Worm (Caenorhabditis elegans) whole organism, L2 larva: ENCODE results near the gene F48G7.5.

Source experiments
- C34F6.9 ChIP-seq: fragments of 150-350 bp; optimal IDR thresholded peaks from 2 replicates; lab custom pipeline; 2014; ENCODE audit warnings: missing biosample characterization, missing genetic modification characterization
- F13H6.1 ChIP-seq: sonication (generic microtip); optimal IDR thresholded peaks from 2 replicates; lab custom pipeline; 2016; ENCODE audit warnings: missing genetic modification characterization, missing compliant biosample characterization
- R02D3.7 ChIP-seq: fragments of 150-350 bp; optimal IDR thresholded peaks from 2 replicates; lab custom pipeline; 2014; ENCODE audit warnings: missing biosample characterization, missing genetic modification characterization
- Y55F3AM.14 ChIP-seq: fragments of 200-800 bp; sonication (Bioruptor generic); optimal IDR thresholded peaks from 2 replicates; lab custom pipeline; 2018; ENCODE audit warnings: mild to moderate bottlenecking, missing genetic modification characterization, missing compliant biosample characterization
- ZK546.5 ChIP-seq: sonication (generic microtip); optimal IDR thresholded peaks from 2 replicates; lab custom pipeline; 2017; ENCODE audit warnings: missing biosample characterization, missing genetic modification characterization
- alr-1 ChIP-seq: fragments of 150-350 bp; optimal IDR thresholded peaks from 2 replicates; lab custom pipeline; 2014; ENCODE audit warnings: missing biosample characterization, missing genetic modification characterization
- aly-2 ChIP-seq: fragments of 150-350 bp; optimal IDR thresholded peaks from 2 replicates; lab custom pipeline; 2014; ENCODE audit warnings: missing biosample characterization, missing genetic modification characterization
- ama-1 ChIP-seq: fragments of 150-350 bp; optimal IDR thresholded peaks from 2 replicates; lab custom pipeline; 2018; ENCODE audit warnings: inconsistent platforms
- blmp-1 ChIP-seq: sonication (generic microtip); optimal IDR thresholded peaks from 2 replicates; lab custom pipeline; 2017; ENCODE audit warnings: missing genetic modification characterization, mild to moderate bottlenecking, missing compliant biosample characterization, antibody characterized with exemption, moderate library complexity; ENCODE audit not compliant: insufficient read depth
- ceh-16 ChIP-seq: fragments of 150-350 bp; optimal IDR thresholded peaks from 2 replicates; lab custom pipeline; 2014; ENCODE audit warnings: missing biosample characterization, missing genetic modification characterization
- ceh-82 ChIP-seq: fragments of 150-350 bp; optimal IDR thresholded peaks from 2 replicates; lab custom pipeline; 2014; ENCODE audit warnings: missing biosample characterization, missing genetic modification characterization
- crh-2 ChIP-seq: sonication (generic microtip); optimal IDR thresholded peaks from 2 replicates; lab custom pipeline; 2017; ENCODE audit warnings: missing biosample characterization, missing genetic modification characterization
- dmd-4 ChIP-seq: sonication (generic microtip); optimal IDR thresholded peaks from 2 replicates; lab custom pipeline; 2017; ENCODE audit warnings: missing biosample characterization, missing genetic modification characterization
- egl-27 ChIP-seq: sonication (generic microtip); optimal IDR thresholded peaks from 3 replicates; lab custom pipeline; 2017; ENCODE audit warnings: missing biosample characterization, missing genetic modification reagents, missing genetic modification characterization
- elt-1 ChIP-seq: fragments of 150-350 bp; optimal IDR thresholded peaks from 2 replicates; lab custom pipeline; 2014; ENCODE audit warnings: missing biosample characterization, missing genetic modification characterization
- elt-3 ChIP-seq: sonication (generic microtip); optimal IDR thresholded peaks from 2 replicates; lab custom pipeline; 2017; ENCODE audit warnings: missing biosample characterization, missing genetic modification characterization
- fos-1 ChIP-seq: fragments of 150-350 bp; optimal IDR thresholded peaks from 2 replicates; lab custom pipeline; 2014; ENCODE audit warnings: missing biosample characterization, missing genetic modification characterization
- gmeb-1 ChIP-seq: fragments of 150-350 bp; optimal IDR thresholded peaks from 2 replicates; lab custom pipeline; 2014; ENCODE audit warnings: missing biosample characterization, missing genetic modification characterization
- lin-11 ChIP-seq: fragments of 150-350 bp; sonication (generic microtip); optimal IDR thresholded peaks from 2 replicates; lab custom pipeline; 2014; ENCODE audit warnings: missing biosample characterization, missing genetic modification characterization, inconsistent platforms, mixed read lengths
- lin-13 ChIP-seq: fragments of 150-350 bp; optimal IDR thresholded peaks from 2 replicates; lab custom pipeline; 2014; ENCODE audit warnings: missing biosample characterization, missing genetic modification reagents, missing genetic modification characterization
- lin-39 ChIP-seq: fragments of 150-350 bp; optimal IDR thresholded peaks from 2 replicates; lab custom pipeline; 2014; ENCODE audit warnings: missing biosample characterization, missing genetic modification reagents, missing genetic modification characterization
- lsy-2 ChIP-seq, 2 experiments: fragments of 150-350 bp in 1 of 2; sonication (generic microtip) in 1 of 2; optimal IDR thresholded peaks; 2 replicates each; lab custom pipeline; 2014 to 2017; ENCODE audit warnings: missing biosample characterization in 2 of 2, missing genetic modification characterization in 2 of 2
- mab-5 ChIP-seq: fragments of 150-350 bp; optimal IDR thresholded peaks from 2 replicates; lab custom pipeline; 2014; ENCODE audit warnings: missing biosample characterization, missing genetic modification characterization
- mbf-1 ChIP-seq: sonication (generic microtip); optimal IDR thresholded peaks from 2 replicates; lab custom pipeline; 2017; ENCODE audit warnings: missing biosample characterization, missing genetic modification characterization
- mdl-1 ChIP-seq, 2 experiments: fragments of 150-350 bp in 1 of 2; sonication (generic microtip) in 1 of 2; optimal IDR thresholded peaks; 2 replicates each; lab custom pipeline; 2017; ENCODE audit warnings: missing biosample characterization in 2 of 2, missing genetic modification characterization in 2 of 2
- nhr-10 ChIP-seq: sonication (generic microtip); optimal IDR thresholded peaks from 2 replicates; lab custom pipeline; 2017; ENCODE audit warnings: missing biosample characterization, missing genetic modification characterization
- nhr-11 ChIP-seq: fragments of 150-350 bp; optimal IDR thresholded peaks from 2 replicates; lab custom pipeline; 2014; ENCODE audit warnings: missing biosample characterization, missing genetic modification characterization
- nhr-12 ChIP-seq: fragments of 150-350 bp; optimal IDR thresholded peaks from 2 replicates; lab custom pipeline; 2014; ENCODE audit warnings: missing biosample characterization, missing genetic modification characterization
- nhr-129 ChIP-seq: fragments of 150-350 bp; optimal IDR thresholded peaks from 2 replicates; lab custom pipeline; 2014; ENCODE audit warnings: missing biosample characterization, missing genetic modification characterization
- nhr-21 ChIP-seq: fragments of 150-350 bp; optimal IDR thresholded peaks from 2 replicates; lab custom pipeline; 2014; ENCODE audit warnings: missing biosample characterization, missing genetic modification characterization
- nhr-23 ChIP-seq: fragments of 150-350 bp; optimal IDR thresholded peaks from 2 replicates; lab custom pipeline; 2014; ENCODE audit warnings: missing biosample characterization, missing genetic modification reagents, missing genetic modification characterization
- nhr-237 ChIP-seq: fragments of 150-350 bp; optimal IDR thresholded peaks from 2 replicates; lab custom pipeline; 2014; ENCODE audit warnings: missing biosample characterization, missing genetic modification characterization
- nhr-25 ChIP-seq: fragments of 150-350 bp; sonication (generic microtip); optimal IDR thresholded peaks from 3 replicates; lab custom pipeline; 2014; ENCODE audit warnings: missing biosample characterization, missing genetic modification characterization
- nhr-6 ChIP-seq: fragments of 150-350 bp; optimal IDR thresholded peaks from 2 replicates; lab custom pipeline; 2014; ENCODE audit warnings: missing biosample characterization, missing genetic modification characterization
- nhr-77 ChIP-seq: fragments of 150-350 bp; optimal IDR thresholded peaks from 2 replicates; lab custom pipeline; 2014; ENCODE audit warnings: missing biosample characterization, missing genetic modification characterization
- peb-1 ChIP-seq: fragments of 150-350 bp; optimal IDR thresholded peaks from 2 replicates; lab custom pipeline; 2014; ENCODE audit warnings: missing biosample characterization, missing genetic modification characterization
- sem-4 ChIP-seq: fragments of 150-350 bp; optimal IDR thresholded peaks from 2 replicates; lab custom pipeline; 2014; ENCODE audit warnings: missing biosample characterization, missing genetic modification reagents, missing genetic modification characterization
- skn-1 ChIP-seq: sonication (generic microtip); optimal IDR thresholded peaks from 2 replicates; lab custom pipeline; 2017; ENCODE audit warnings: missing biosample characterization, missing genetic modification characterization
- sma-3 ChIP-seq: sonication (generic microtip); optimal IDR thresholded peaks from 2 replicates; lab custom pipeline; 2016; ENCODE audit warnings: missing genetic modification reagents, missing genetic modification characterization, missing compliant biosample characterization
- sma-9 ChIP-seq, 2 experiments: fragments of 150-350 bp in 1 of 2; sonication (generic microtip) in 1 of 2; optimal IDR thresholded peaks; 2 replicates each; lab custom pipeline; 2014 to 2016; ENCODE audit warnings: missing genetic modification characterization in 2 of 2, mild to moderate bottlenecking in 1 of 2, missing biosample characterization in 1 of 2, missing compliant biosample characterization in 1 of 2, missing genetic modification reagents in 1 of 2, moderate library complexity in 1 of 2
- snpc-4 ChIP-seq: fragments of 150-350 bp; optimal IDR thresholded peaks from 2 replicates; lab custom pipeline; 2014; ENCODE audit warnings: missing biosample characterization, missing genetic modification characterization
- unc-39 ChIP-seq: fragments of 150-350 bp; optimal IDR thresholded peaks from 2 replicates; lab custom pipeline; 2014; ENCODE audit warnings: missing biosample characterization, missing genetic modification characterization
- unc-55 ChIP-seq: fragments of 150-350 bp; sonication (generic microtip); optimal IDR thresholded peaks from 3 replicates; lab custom pipeline; 2014; ENCODE audit warnings: missing biosample characterization, missing genetic modification reagents, missing genetic modification characterization
- unc-62 ChIP-seq: fragments of 150-350 bp; optimal IDR thresholded peaks from 2 replicates; lab custom pipeline; 2014; ENCODE audit warnings: missing biosample characterization, missing genetic modification reagents, missing genetic modification characterization
- zag-1 ChIP-seq: fragments of 150-350 bp; optimal IDR thresholded peaks from 2 replicates; lab custom pipeline; 2014; ENCODE audit warnings: missing biosample characterization, missing genetic modification characterization
- ztf-1 ChIP-seq: fragments of 200-800 bp; sonication (Bioruptor generic); conservative IDR thresholded peaks from 2 replicates; pipeline ENCODE4 v1.3.6; 2022; ENCODE audit warnings: missing genetic modification characterization, missing compliant biosample characterization
- ztf-11 ChIP-seq: sonication (generic microtip); optimal IDR thresholded peaks from 2 replicates; lab custom pipeline; 2017; ENCODE audit warnings: missing biosample characterization, missing genetic modification characterization
- ztf-4 ChIP-seq: fragments of 150-350 bp; optimal IDR thresholded peaks from 2 replicates; lab custom pipeline; 2014; ENCODE audit warnings: missing biosample characterization, missing genetic modification characterization

The F48G7.5 gene

DNA sequence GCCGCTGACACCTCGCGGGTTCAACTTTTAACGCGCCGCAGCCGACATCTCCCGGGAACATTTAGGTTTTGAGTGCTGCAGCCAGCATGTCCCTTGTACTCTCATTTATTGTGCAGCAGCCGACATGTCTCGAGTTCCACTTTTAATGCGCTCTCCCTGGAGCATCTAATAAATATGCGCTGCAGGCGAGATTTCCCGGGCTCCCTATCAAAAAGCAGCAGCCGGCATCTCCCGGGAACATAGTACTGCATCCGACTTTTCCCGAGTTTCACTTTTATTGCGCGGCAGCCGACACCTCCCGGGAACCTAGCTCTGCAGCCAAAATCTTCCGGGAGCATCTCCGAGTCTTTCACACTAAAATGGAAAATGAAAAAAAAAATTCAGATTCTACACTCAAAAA lies 1.7 kb downstream of the F48G7.5 start:
- TF ChIP-seq elt-3 (tag; lab: Kevin White, UChicago) (no peak), mab-5 (tag; lab: Kevin White, UChicago) (no peak), lsy-2 (tag; optimal IDR thresholded peaks at IDR 0.05; lab: Kevin White, UChicago) (no peak)
- TF ChIP-seq, all 48 proteins: peak for 0

DNA sequence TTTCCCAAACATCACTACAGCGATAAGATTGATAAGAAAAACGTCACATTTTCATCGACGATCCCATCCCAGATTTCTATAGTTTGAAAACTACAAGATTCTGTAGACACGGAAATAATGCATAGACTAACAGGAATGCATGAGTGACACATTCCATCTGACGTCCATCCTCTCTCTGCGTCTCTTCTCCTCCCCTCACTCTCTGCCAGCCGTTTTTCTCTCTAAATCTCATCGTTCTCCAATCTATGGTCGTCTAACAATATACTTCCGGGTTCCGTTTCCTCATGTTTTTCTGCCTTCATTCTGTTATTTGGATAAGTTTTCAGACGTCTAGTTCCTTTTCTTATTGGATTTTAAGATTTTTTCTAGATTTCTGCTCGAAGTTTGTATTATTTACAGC lies 3.7 kb downstream of the F48G7.5 start, which contains the start of gene F48G7.4:
TSS of gene F48G7.4 (plus strand) at position 400 of the 400 bp plus-strand sequence.
- TF ChIP-seq dmd-4 (tag; lab: Kevin White, UChicago) (no peak), nhr-11 (no peak), nhr-12 (tag; lab: Kevin White, UChicago) (no peak), Y55F3AM.14 (peak; percentile 68), R02D3.7 (tag; lab: Kevin White, UChicago) (no peak), crh-2 (tag; lab: Kevin White, UChicago) (peak; percentile 67), ama-1 (lab: Kevin White, UChicago) (no peak), egl-27 (tag; lab: Kevin White, UChicago) (peak; percentile 82), lin-39 (no peak), sma-9 (GFP tag; optimal IDR thresholded peaks at IDR 0.05; lab: Kevin White, UChicago) (peak; percentile 91), sma-9 (tag; optimal IDR thresholded peaks at IDR 0.05; lab: Kevin White, UChicago) (no peak), ceh-16 (no peak), ztf-11 (tag; lab: Kevin White, UChicago) (no peak), C34F6.9 (tag; lab: Kevin White, UChicago) (peak; percentile 88), sem-4 (peak; percentile 51), nhr-23 (tag; lab: Kevin White, UChicago) (no peak), nhr-6 (tag; lab: Kevin White, UChicago) (peak; percentile 87), nhr-21 (tag; lab: Kevin White, UChicago) (peak; percentile 53), aly-2 (tag; lab: Kevin White, UChicago) (no peak), nhr-237 (tag; lab: Kevin White, UChicago) (no peak), nhr-77 (tag; lab: Kevin White, UChicago) (no peak), skn-1 (tag; lab: Kevin White, UChicago) (no peak), unc-55 (GFP tag; lab: Kevin White, UChicago) (peak; percentile 92), alr-1 (tag; lab: Kevin White, UChicago) (no peak), ztf-4 (tag; lab: Kevin White, UChicago) (peak; percentile 25), ZK546.5 (tag; lab: Kevin White, UChicago) (no peak), gmeb-1 (tag; lab: Kevin White, UChicago) (peak; percentile 8), peb-1 (no peak), fos-1 (peak; percentile 79), unc-62 (GFP tag; lab: Kevin White, UChicago) (peak; percentile 58), lin-13 (GFP tag; lab: Kevin White, UChicago) (peak; percentile 44), nhr-129 (peak; percentile 67), ztf-1 (GFP tag; lab: Robert Waterston, UW) (no peak), F13H6.1 (tag; lab: Kevin White, UChicago) (peak; percentile 74), blmp-1 (no peak), nhr-10 (tag; lab: Kevin White, UChicago) (no peak), lsy-2 (tag; optimal IDR thresholded peaks at IDR 0.05; lab: Kevin White, UChicago) (peak in 1 of 2 experiments; percentile 83), mdl-1 (tag; optimal IDR thresholded peaks at IDR 0.05; lab: Kevin White, UChicago) (peak; percentile 32 to 50), snpc-4 (tag; lab: Kevin White, UChicago) (peak; percentile 32), unc-39 (no peak), sma-3 (GFP tag; lab: Kevin White, UChicago) (peak; percentile 1), mab-5 (tag; lab: Kevin White, UChicago) (peak; percentile 8), mbf-1 (no peak), zag-1 (tag; lab: Kevin White, UChicago) (peak; percentile 84), elt-1 (tag; lab: Kevin White, UChicago) (no peak), nhr-25 (tag; lab: Kevin White, UChicago) (peak; percentile 51), ceh-82 (tag; lab: Kevin White, UChicago) (no peak), lin-11 (tag; lab: Kevin White, UChicago) (no peak), elt-3 (tag; lab: Kevin White, UChicago) (no peak)
